Worm (Caenorhabditis elegans): Measurements from ENCODE around the gene col-148.

DNA sequence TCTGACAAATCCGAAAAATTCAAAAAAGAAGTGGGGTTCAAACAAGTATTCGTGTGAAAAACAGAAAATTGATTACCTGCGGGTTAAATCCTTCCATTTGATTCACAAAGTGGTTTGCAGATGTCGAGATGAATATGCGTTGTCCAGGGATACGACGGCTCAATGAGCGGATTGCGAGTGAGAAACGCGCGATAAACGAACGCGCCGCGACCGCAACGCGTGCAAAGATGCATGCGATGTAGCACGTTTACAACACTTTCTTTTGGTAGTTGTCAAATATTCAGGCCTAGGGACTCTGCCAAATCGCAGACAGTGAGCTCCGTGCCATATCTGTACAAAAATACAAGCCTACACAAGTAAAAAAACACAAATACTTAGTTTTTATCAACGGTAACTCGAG is 2.9 kb upstream of the col-148 start, which contains the start of gene fubl-1:
- TF ChIP-seq egl-27 (tag; optimal IDR thresholded peaks at IDR 0.05) (no peak), ceh-28 (tag; optimal IDR thresholded peaks at IDR 0.05) (no peak), ceh-82 (tag; optimal IDR thresholded peaks at IDR 0.05) (no peak), nhr-102 (tag; optimal IDR thresholded peaks at IDR 0.05) (no peak), dpl-1 (GFP tag; optimal IDR thresholded peaks at IDR 0.05) (peak; percentile 14), arid-1 (GFP tag; conservative IDR thresholded peaks at IDR 0.05) (no peak), unc-39 (tag; optimal IDR thresholded peaks at IDR 0.05) (no peak), nhr-11 (tag; optimal IDR thresholded peaks at IDR 0.05) (no peak), F49E8.2 (tag; optimal IDR thresholded peaks at IDR 0.05; ENCODE audit: borderline replicate concordance) (no peak), ztf-11 (tag; optimal IDR thresholded peaks at IDR 0.05) (no peak)

All from whole organism, L4 larva.